Worm (Caenorhabditis elegans) whole organism, young adult: ENCODE results near the gene flwr-1.

Experiments used
- B0336.3 ChIP-seq: fragments of 200-800 bp; sonication (Bioruptor generic); IDR thresholded peaks from 2 replicates; pipeline ENCODE4 v1.3.6; 2022; ENCODE audit warnings: missing genetic modification characterization, missing compliant biosample characterization
- C06A6.2 ChIP-seq: fragments of 200-800 bp; sonication (Bioruptor generic); conservative IDR thresholded peaks from 2 replicates; pipeline ENCODE4 v1.3.6; 2022; ENCODE audit warnings: missing genetic modification characterization, missing compliant biosample characterization
- F22D6.2 ChIP-seq: sonication (generic microtip); optimal IDR thresholded peaks from 2 replicates; lab custom pipeline; 2016; ENCODE audit warnings: mild to moderate bottlenecking, missing genetic modification characterization, missing compliant biosample characterization
- F33H1.4 ChIP-seq: fragments of 200-800 bp; sonication (Bioruptor generic); IDR thresholded peaks from 2 replicates; pipeline ENCODE4 v1.3.6; 2022; ENCODE audit warnings: missing genetic modification reagents, missing genetic modification characterization, missing compliant biosample characterization
- F49E8.2 ChIP-seq: sonication (generic microtip); optimal IDR thresholded peaks from 3 replicates; lab custom pipeline; 2017; ENCODE audit warnings: missing genetic modification characterization, mild to moderate bottlenecking, missing compliant biosample characterization, antibody characterized with exemption, moderate library complexity; ENCODE audit not compliant: insufficient read depth
- T07F8.4 ChIP-seq: sonication (generic microtip); optimal IDR thresholded peaks from 2 replicates; lab custom pipeline; 2016; ENCODE audit warnings: mild to moderate bottlenecking, missing genetic modification characterization, moderate library complexity, missing compliant biosample characterization
- Y53G8AR.9 ChIP-seq: fragments of 200-800 bp; sonication (Bioruptor generic); conservative IDR thresholded peaks from 2 replicates; pipeline ENCODE4 v1.3.6; 2022; ENCODE audit warnings: missing genetic modification reagents, missing genetic modification characterization, missing compliant biosample characterization
- Y67H2A.10 ChIP-seq: fragments of 200-800 bp; sonication (Bioruptor generic); conservative IDR thresholded peaks from 2 replicates; pipeline ENCODE4 v1.3.6; 2022; ENCODE audit warnings: missing genetic modification reagents, missing genetic modification characterization, missing compliant biosample characterization
- Y95B8A.8 ChIP-seq: fragments of 200-800 bp; sonication (Bioruptor generic); IDR thresholded peaks from 2 replicates; pipeline ENCODE4 v1.3.6; 2022; ENCODE audit warnings: missing genetic modification reagents, missing genetic modification characterization, missing compliant biosample characterization
- ama-1 ChIP-seq, 3 experiments: fragments of 150-350 bp in 1 of 3; sonication (generic microtip) in 2 of 3; optimal IDR thresholded peaks; 2 replicates each; lab custom pipeline; 2014 to 2018; ENCODE audit warnings: missing biosample characterization in 2 of 3, missing genetic modification characterization in 2 of 3, missing genetic modification reagents in 2 of 3
- aptf-2 ChIP-seq: fragments of 200-800 bp; sonication (Bioruptor generic); conservative IDR thresholded peaks from 2 replicates; pipeline ENCODE4 v1.3.6; 2022; ENCODE audit warnings: missing genetic modification reagents, missing genetic modification characterization, missing compliant biosample characterization
- aptf-3 ChIP-seq: fragments of 200-800 bp; sonication (Bioruptor generic); IDR thresholded peaks from 2 replicates; pipeline ENCODE4 v1.3.6; 2022; ENCODE audit warnings: missing genetic modification characterization, missing compliant biosample characterization
- attf-5 ChIP-seq: fragments of 200-800 bp; sonication (Bioruptor generic); optimal IDR thresholded peaks from 2 replicates; lab custom pipeline; 2018; ENCODE audit warnings: mild to moderate bottlenecking, missing genetic modification characterization, missing compliant biosample characterization
- attf-6 ChIP-seq: fragments of 200-800 bp; sonication (Bioruptor generic); IDR thresholded peaks from 2 replicates; pipeline ENCODE4 v1.3.6; 2022; ENCODE audit warnings: missing genetic modification reagents, missing genetic modification characterization, missing compliant biosample characterization
- ccch-3 ChIP-seq: fragments of 200-800 bp; sonication (Bioruptor generic); optimal IDR thresholded peaks from 2 replicates; lab custom pipeline; 2018; ENCODE audit warnings: mild to moderate bottlenecking, missing genetic modification characterization, missing compliant biosample characterization
- cebp-2 ChIP-seq: fragments of 200-800 bp; sonication (Bioruptor generic); IDR thresholded peaks from 2 replicates; pipeline ENCODE4 v1.3.6; 2022; ENCODE audit warnings: missing genetic modification characterization, missing compliant biosample characterization
- ceh-100 ChIP-seq: fragments of 200-800 bp; sonication (Bioruptor generic); IDR thresholded peaks from 2 replicates; pipeline ENCODE4 v1.3.6; 2022; ENCODE audit warnings: missing genetic modification reagents, missing genetic modification characterization, missing compliant biosample characterization
- ceh-58 ChIP-seq: fragments of 200-800 bp; sonication (Bioruptor generic); IDR thresholded peaks from 2 replicates; pipeline ENCODE4 v1.3.6; 2022; ENCODE audit warnings: missing genetic modification characterization, missing compliant biosample characterization
- ceh-79 ChIP-seq: sonication (generic microtip); optimal IDR thresholded peaks from 2 replicates; lab custom pipeline; 2017; ENCODE audit warnings: mild to moderate bottlenecking, missing genetic modification characterization, missing compliant biosample characterization
- die-1 ChIP-seq: sonication (generic microtip); optimal IDR thresholded peaks from 2 replicates; lab custom pipeline; 2016; ENCODE audit warnings: missing genotype, mild to moderate bottlenecking, missing genetic modification characterization, missing compliant biosample characterization
- dpff-1 ChIP-seq: sonication (generic microtip); optimal IDR thresholded peaks from 2 replicates; lab custom pipeline; 2017; ENCODE audit warnings: mild to moderate bottlenecking, missing genetic modification characterization, missing compliant biosample characterization
- egl-44 ChIP-seq: fragments of 200-800 bp; sonication (Bioruptor generic); IDR thresholded peaks from 2 replicates; pipeline ENCODE4 v1.3.6; 2022; ENCODE audit warnings: missing genetic modification reagents, missing genetic modification characterization, missing compliant biosample characterization
- ets-4 ChIP-seq: fragments of 200-800 bp; sonication (Bioruptor generic); optimal IDR thresholded peaks from 2 replicates; lab custom pipeline; 2018; ENCODE audit warnings: mild to moderate bottlenecking, missing genetic modification characterization, missing compliant biosample characterization
- hlh-12 ChIP-seq: sonication (generic microtip); optimal IDR thresholded peaks from 2 replicates; lab custom pipeline; 2016; ENCODE audit warnings: missing genetic modification characterization, missing compliant biosample characterization
- hmg-1.2 ChIP-seq: fragments of 200-800 bp; sonication (Bioruptor generic); IDR thresholded peaks from 2 replicates; pipeline ENCODE4 v1.3.6; 2022; ENCODE audit warnings: missing genetic modification reagents, missing genetic modification characterization, missing compliant biosample characterization
- hmg-20 ChIP-seq: fragments of 200-800 bp; sonication (Bioruptor generic); IDR thresholded peaks from 2 replicates; pipeline ENCODE4 v1.3.6; 2022; ENCODE audit warnings: missing genetic modification reagents, missing genetic modification characterization, missing compliant biosample characterization
- hrde-1 ChIP-seq: sonication (generic microtip); optimal IDR thresholded peaks from 2 replicates; lab custom pipeline; 2016; ENCODE audit warnings: missing genetic modification characterization, mild to moderate bottlenecking, missing compliant biosample characterization, moderate library complexity, missing genotype, missing genetic modification reagents, borderline replicate concordance
- let-607 ChIP-seq, 2 experiments: fragments of 200-800 bp in 1 of 2; sonication (Bioruptor generic) in 1 of 2; sonication (generic microtip) in 1 of 2; optimal IDR thresholded peaks; 2 replicates each; lab custom pipeline; 2016 to 2018; ENCODE audit warnings: mild to moderate bottlenecking in 2 of 2, missing compliant biosample characterization in 2 of 2, missing genetic modification characterization in 2 of 2, moderate library complexity in 2 of 2, missing genotype in 1 of 2
- lin-35 ChIP-seq, 3 experiments: fragments of 150-350 bp in 2 of 3; sonication (generic microtip) in 1 of 3; optimal IDR thresholded peaks; 2 replicates each; lab custom pipeline; 2014 to 2018; ENCODE audit warnings: missing biosample characterization in 3 of 3, missing genetic modification characterization in 3 of 3, missing genetic modification reagents in 3 of 3
- lin-40 ChIP-seq: sonication (generic microtip); optimal IDR thresholded peaks from 2 replicates; lab custom pipeline; 2016; ENCODE audit warnings: missing genetic modification characterization, mild to moderate bottlenecking, missing compliant biosample characterization, missing genotype, missing genetic modification reagents
- lsl-1 ChIP-seq: fragments of 200-800 bp; sonication (Bioruptor generic); optimal IDR thresholded peaks from 2 replicates; lab custom pipeline; 2018; ENCODE audit warnings: mild to moderate bottlenecking, missing genetic modification characterization, moderate library complexity, missing compliant biosample characterization
- madf-8 ChIP-seq: fragments of 200-800 bp; sonication (Bioruptor generic); conservative IDR thresholded peaks from 2 replicates; pipeline ENCODE4 v1.3.6; 2022; ENCODE audit warnings: missing genetic modification reagents, missing genetic modification characterization, missing compliant biosample characterization
- mel-28 ChIP-seq: sonication (generic microtip); optimal IDR thresholded peaks from 2 replicates; lab custom pipeline; 2016; ENCODE audit warnings: borderline replicate concordance, mild to moderate bottlenecking, missing genetic modification characterization, missing compliant biosample characterization
- mxl-1 ChIP-seq: sonication (generic microtip); optimal IDR thresholded peaks from 2 replicates; lab custom pipeline; 2016; ENCODE audit warnings: missing genetic modification characterization, missing compliant biosample characterization
- nfyb-1 ChIP-seq: fragments of 200-800 bp; sonication (Bioruptor generic); IDR thresholded peaks from 2 replicates; pipeline ENCODE4 v1.3.6; 2022; ENCODE audit warnings: missing genetic modification reagents, missing genetic modification characterization, missing compliant biosample characterization
- nhr-120 ChIP-seq: fragments of 200-800 bp; sonication (Bioruptor generic); IDR thresholded peaks from 2 replicates; pipeline ENCODE4 v1.3.6; 2022; ENCODE audit warnings: missing genetic modification characterization, missing compliant biosample characterization
- nhr-80 ChIP-seq: sonication (generic microtip); optimal IDR thresholded peaks from 2 replicates; lab custom pipeline; 2016; ENCODE audit warnings: missing genetic modification characterization, missing compliant biosample characterization
- nhr-90 ChIP-seq: sonication (generic microtip); optimal IDR thresholded peaks from 2 replicates; lab custom pipeline; 2016; ENCODE audit warnings: missing genotype, mild to moderate bottlenecking, missing genetic modification characterization, missing compliant biosample characterization
- pha-4 ChIP-seq: fragments of 150-350 bp; sonication (generic microtip); optimal IDR thresholded peaks from 2 replicates; lab custom pipeline; 2014; ENCODE audit warnings: missing biosample characterization, missing genetic modification reagents, missing genetic modification characterization
- repo-1 ChIP-seq: sonication (generic microtip); optimal IDR thresholded peaks from 2 replicates; lab custom pipeline; 2017; ENCODE audit warnings: mild to moderate bottlenecking, missing genetic modification characterization, missing compliant biosample characterization
- rpc-1 ChIP-seq, 2 experiments: fragments of 150-350 bp in 1 of 2; sonication (generic microtip) in 1 of 2; optimal IDR thresholded peaks; 2 replicates each; lab custom pipeline; 2014 to 2018; ENCODE audit warnings: missing biosample characterization in 1 of 2, missing genetic modification characterization in 1 of 2, missing genetic modification reagents in 1 of 2, missing genotype in 1 of 2
- snpc-1.1 ChIP-seq: sonication (generic microtip); optimal IDR thresholded peaks from 2 replicates; lab custom pipeline; 2017; ENCODE audit warnings: missing genetic modification characterization, mild to moderate bottlenecking, missing compliant biosample characterization, antibody characterized with exemption, moderate library complexity, missing genotype, missing genetic modification reagents; ENCODE audit not compliant: insufficient read depth
- somi-1 ChIP-seq: fragments of 200-800 bp; sonication (Bioruptor generic); optimal IDR thresholded peaks from 2 replicates; lab custom pipeline; 2018; ENCODE audit warnings: mild to moderate bottlenecking, missing genetic modification characterization, missing compliant biosample characterization
- sptf-2 ChIP-seq: fragments of 200-800 bp; sonication (Bioruptor generic); optimal IDR thresholded peaks from 2 replicates; lab custom pipeline; 2018; ENCODE audit warnings: mild to moderate bottlenecking, missing genetic modification characterization, missing compliant biosample characterization
- tbp1 ChIP-seq: fragments of 200-800 bp; sonication (Bioruptor generic); optimal IDR thresholded peaks from 2 replicates; lab custom pipeline; 2018; ENCODE audit warnings: mild to moderate bottlenecking, missing genetic modification characterization, missing compliant biosample characterization
- tlf-1 ChIP-seq: fragments of 200-800 bp; sonication (Bioruptor generic); optimal IDR thresholded peaks from 2 replicates; lab custom pipeline; 2018; ENCODE audit warnings: mild to moderate bottlenecking, missing genetic modification characterization, missing compliant biosample characterization
- xnd-1 ChIP-seq: sonication (generic microtip); optimal IDR thresholded peaks from 2 replicates; lab custom pipeline; 2016; ENCODE audit warnings: missing genotype, missing genetic modification reagents, missing genetic modification characterization, missing compliant biosample characterization
- zfh-2 ChIP-seq: fragments of 200-800 bp; sonication (Bioruptor generic); conservative IDR thresholded peaks from 2 replicates; pipeline ENCODE4 v1.3.6; 2022; ENCODE audit warnings: missing genetic modification reagents, missing genetic modification characterization, missing compliant biosample characterization
- ztf-26 ChIP-seq: sonication (generic microtip); optimal IDR thresholded peaks from 2 replicates; lab custom pipeline; 2017; ENCODE audit warnings: missing genetic modification characterization, missing compliant biosample characterization

flwr-1 gene

ce11 chrX:14978756-14979155, 8.7 kb upstream of the flwr-1 start:
- TF ChIP-seq Y53G8AR.9 (GFP tag; lab: Robert Waterston, UW): no peak
- no peak for TF ChIP-seq dpff-1 (tag; lab: Kevin White, UChicago)
- no peak for TF ChIP-seq nhr-90 (tag; lab: Kevin White, UChicago)
- no peak for TF ChIP-seq hlh-12 (tag; lab: Kevin White, UChicago)
- TF ChIP-seq ets-4 (GFP tag; lab: Kevin White, UChicago): no peak
- TF ChIP-seq Y95B8A.8 (GFP tag; lab: Robert Waterston, UW): no peak
- TF ChIP-seq aptf-3 (GFP tag; lab: Robert Waterston, UW): no peak
- no peak for TF ChIP-seq somi-1
- TF ChIP-seq nhr-80 (tag; lab: Kevin White, UChicago): peak; percentile 39
- no peak for TF ChIP-seq hmg-20
- TF ChIP-seq snpc-1.1 (tag; lab: Kevin White, UChicago): no peak
- TF ChIP-seq B0336.3 (GFP tag; lab: Robert Waterston, UW): no peak
- TF ChIP-seq zfh-2 (GFP tag; lab: Robert Waterston, UW): no peak
- no peak for TF ChIP-seq xnd-1 (tag; lab: Kevin White, UChicago)
- TF ChIP-seq let-607 (tag; optimal IDR thresholded peaks at IDR 0.05; lab: Kevin White, UChicago): peak in 1 of 2 experiments; percentile 10
- no peak for TF ChIP-seq C06A6.2 (GFP tag; lab: Robert Waterston, UW)
- TF ChIP-seq F49E8.2: no peak
- no peak for TF ChIP-seq egl-44 (GFP tag; lab: Robert Waterston, UW)
- TF ChIP-seq rpc-1 (optimal IDR thresholded peaks at IDR 0.05; lab: Kevin White, UChicago): no peak
- TF ChIP-seq rpc-1 (tag; optimal IDR thresholded peaks at IDR 0.05; lab: Kevin White, UChicago): no peak
- TF ChIP-seq tlf-1 (GFP tag; lab: Kevin White, UChicago): no peak
- no peak for TF ChIP-seq F22D6.2 (tag; lab: Kevin White, UChicago)
- TF ChIP-seq tbp1 (GFP tag; lab: Kevin White, UChicago): no peak
- no peak for TF ChIP-seq lsl-1 (GFP tag; lab: Kevin White, UChicago)
- TF ChIP-seq Y67H2A.10 (GFP tag; lab: Robert Waterston, UW): no peak
- peak in 1 of 3 experiments; percentile 3 for TF ChIP-seq lin-35 (GFP tag; optimal IDR thresholded peaks at IDR 0.05; lab: Kevin White, UChicago)
- peak; percentile 29; the same call in 1 of the 2 replicates for TF ChIP-seq hmg-1.2 (GFP tag; lab: Robert Waterston, UW)
- TF ChIP-seq attf-6 (GFP tag; lab: Robert Waterston, UW): no peak
- no peak for TF ChIP-seq hrde-1 (tag; lab: Kevin White, UChicago)
- TF ChIP-seq ccch-3 (GFP tag; lab: Kevin White, UChicago): no peak
- no peak for TF ChIP-seq ceh-100 (GFP tag; lab: Robert Waterston, UW)
- no peak for TF ChIP-seq ceh-58 (GFP tag; lab: Robert Waterston, UW)
- no peak for TF ChIP-seq ceh-79 (tag; lab: Kevin White, UChicago)
- TF ChIP-seq nhr-120 (GFP tag; lab: Robert Waterston, UW): no peak
- no peak for TF ChIP-seq madf-8 (GFP tag; lab: Robert Waterston, UW)
- peak; percentile 60 for TF ChIP-seq lin-40 (tag; lab: Kevin White, UChicago)
- TF ChIP-seq mxl-1: no peak
- no peak for TF ChIP-seq repo-1
- no peak for TF ChIP-seq mel-28 (tag; lab: Kevin White, UChicago)
- peak; percentile 30 for TF ChIP-seq ztf-26
- TF ChIP-seq nfyb-1 (GFP tag; lab: Robert Waterston, UW): 0 out of 2 replicates have a peak, but pooled peaks have one; percentile 30
- peak; percentile 57 for TF ChIP-seq ama-1 (optimal IDR thresholded peaks at IDR 0.05; lab: Kevin White, UChicago)
- TF ChIP-seq ama-1 (GFP tag; optimal IDR thresholded peaks at IDR 0.05; lab: Kevin White, UChicago): no peak
- TF ChIP-seq pha-4: no peak
- no peak for TF ChIP-seq sptf-2
- TF ChIP-seq aptf-2: no peak
- no peak for TF ChIP-seq attf-5 (GFP tag; lab: Kevin White, UChicago)
- TF ChIP-seq T07F8.4 (tag; lab: Kevin White, UChicago): no peak
- no peak for TF ChIP-seq die-1 (tag; lab: Kevin White, UChicago)
- no peak for TF ChIP-seq F33H1.4 (GFP tag; lab: Robert Waterston, UW)
- no peak for TF ChIP-seq cebp-2 (GFP tag; lab: Robert Waterston, UW)
